Fruit fly (Drosophila melanogaster): ENCODE results near the gene CG33986.

Gene CG33986

DNA sequence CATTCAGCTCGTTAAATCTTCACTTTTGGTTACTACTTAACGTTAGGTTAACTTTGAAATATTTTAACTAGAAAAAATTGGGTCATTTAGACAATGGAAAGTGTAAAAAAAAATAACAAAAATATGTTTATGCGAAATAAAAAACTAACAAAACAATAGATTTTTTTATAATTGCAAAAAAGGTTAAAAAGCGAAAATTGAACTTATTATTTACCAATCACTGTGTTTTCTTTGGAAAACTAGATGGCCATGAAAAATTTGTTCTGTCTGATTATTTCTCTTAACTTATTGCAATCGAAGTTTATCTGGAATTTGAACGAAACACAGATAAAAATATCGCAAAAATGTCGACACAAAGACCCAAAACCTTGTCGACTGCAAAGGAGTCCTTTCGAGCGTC is 27.2 kb downstream of the CG33986 start, which contains the start of gene CG7276:
TSS of gene CG7276 (plus strand) at position 301 of the 400 bp plus-strand sequence.
- TF ChIP-seq Sox14 (GFP tag; optimal IDR thresholded peaks at IDR 0.05) (no peak), CG6792 (GFP tag; optimal IDR thresholded peaks at IDR 0.05) (no peak), Hr39 (GFP tag; optimal IDR thresholded peaks at IDR 0.05) (no peak), salr (GFP tag; optimal IDR thresholded peaks at IDR 0.05) (no peak), Eip75B (GFP tag; optimal IDR thresholded peaks at IDR 0.05) (no peak), CG8119 (GFP tag; IDR thresholded peaks at IDR 0.05) (no peak), Smox (GFP tag; optimal IDR thresholded peaks at IDR 0.05) (no peak), fkh (GFP tag; optimal IDR thresholded peaks at IDR 0.05) (no peak), svp (GFP tag) (no peak), acj6 (GFP tag; optimal IDR thresholded peaks at IDR 0.05) (no peak), eg (GFP tag; IDR thresholded peaks at IDR 0.05) (no peak), CG10669 (GFP tag; optimal IDR thresholded peaks at IDR 0.05) (no peak), CG15336 (GFP tag; IDR thresholded peaks at IDR 0.05) (no peak), Hr38 (GFP tag; optimal IDR thresholded peaks at IDR 0.05) (no peak), CG11762 (GFP tag; optimal IDR thresholded peaks at IDR 0.05; ENCODE audit: insufficient read depth) (no peak)

DNA sequence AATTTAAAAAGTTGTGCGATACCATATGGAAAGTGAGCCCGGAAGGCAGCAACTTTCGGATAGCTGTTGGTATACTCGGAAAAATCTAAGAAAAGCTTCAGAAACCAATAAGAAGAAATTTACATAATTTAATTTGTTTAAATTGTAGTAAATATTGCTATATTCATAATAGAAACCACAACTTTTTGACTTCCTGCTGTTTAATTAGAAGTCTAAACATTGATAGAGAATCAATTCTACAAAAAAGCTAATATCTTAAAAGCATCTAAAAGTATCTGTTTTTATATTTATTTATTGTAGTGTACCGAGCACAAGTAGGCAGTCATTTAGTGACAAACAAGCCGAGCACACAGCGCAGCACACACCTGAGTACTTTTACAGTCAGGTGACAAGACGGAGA is 28.8 kb downstream of the CG33986 start, which contains the start of gene CG13455:
TSS of gene CG13455 (plus strand) at position 301 of the 400 bp plus-strand sequence.
- TF ChIP-seq Smox (GFP tag; optimal IDR thresholded peaks at IDR 0.05) (no peak), vri (GFP tag; optimal IDR thresholded peaks at IDR 0.05) (no peak), ss (GFP tag; optimal IDR thresholded peaks at IDR 0.05) (no peak), svp (GFP tag) (no peak), Blimp-1 (GFP tag; optimal IDR thresholded peaks at IDR 0.05) (no peak), Lpt (GFP tag; optimal IDR thresholded peaks at IDR 0.05) (no peak), Sox102F (GFP tag; optimal IDR thresholded peaks at IDR 0.05) (no peak), fkh (GFP tag; optimal IDR thresholded peaks at IDR 0.05) (no peak), CG8632 (GFP tag; optimal IDR thresholded peaks at IDR 0.05) (no peak), CG4318 (GFP tag; optimal IDR thresholded peaks at IDR 0.05) (no peak), CG15336 (GFP tag; IDR thresholded peaks at IDR 0.05) (no peak), Sox14 (GFP tag; optimal IDR thresholded peaks at IDR 0.05) (no peak), CG11762 (GFP tag; optimal IDR thresholded peaks at IDR 0.05; ENCODE audit: insufficient read depth) (no peak), CG34406 (GFP tag; optimal IDR thresholded peaks at IDR 0.05) (no peak), Eip93F (GFP tag; optimal IDR thresholded peaks at IDR 0.05) (no peak), Hr39 (GFP tag; optimal IDR thresholded peaks at IDR 0.05) (no peak), CG10669 (GFP tag; optimal IDR thresholded peaks at IDR 0.05) (no peak)

DNA sequence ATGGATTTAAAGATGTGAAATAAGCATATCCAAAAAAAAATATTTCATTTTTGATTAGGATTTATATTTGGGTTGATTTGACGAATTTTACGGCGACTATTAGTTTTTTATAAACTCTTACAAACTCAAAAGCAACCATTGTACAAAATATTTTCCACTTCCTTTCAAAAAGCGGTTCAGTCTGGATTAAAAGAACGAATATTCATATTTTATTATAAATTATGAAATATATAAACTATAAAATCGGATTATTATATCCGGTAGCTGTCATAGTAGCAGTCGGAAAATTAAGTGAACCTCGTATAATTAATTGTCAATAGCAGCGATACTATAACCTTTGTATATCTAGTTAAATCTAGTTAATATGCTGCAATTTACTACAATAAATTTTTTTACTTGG is 29.6 kb downstream of the CG33986 start, which contains the start of gene CG12355:
TSS of gene CG12355 (minus strand) at position 101 of the 400 bp plus-strand sequence.
- TF ChIP-seq Smox (GFP tag; optimal IDR thresholded peaks at IDR 0.05) (no peak), Ets21C (GFP tag; optimal IDR thresholded peaks at IDR 0.05) (no peak), Sox14 (GFP tag; optimal IDR thresholded peaks at IDR 0.05) (no peak)

DNA sequence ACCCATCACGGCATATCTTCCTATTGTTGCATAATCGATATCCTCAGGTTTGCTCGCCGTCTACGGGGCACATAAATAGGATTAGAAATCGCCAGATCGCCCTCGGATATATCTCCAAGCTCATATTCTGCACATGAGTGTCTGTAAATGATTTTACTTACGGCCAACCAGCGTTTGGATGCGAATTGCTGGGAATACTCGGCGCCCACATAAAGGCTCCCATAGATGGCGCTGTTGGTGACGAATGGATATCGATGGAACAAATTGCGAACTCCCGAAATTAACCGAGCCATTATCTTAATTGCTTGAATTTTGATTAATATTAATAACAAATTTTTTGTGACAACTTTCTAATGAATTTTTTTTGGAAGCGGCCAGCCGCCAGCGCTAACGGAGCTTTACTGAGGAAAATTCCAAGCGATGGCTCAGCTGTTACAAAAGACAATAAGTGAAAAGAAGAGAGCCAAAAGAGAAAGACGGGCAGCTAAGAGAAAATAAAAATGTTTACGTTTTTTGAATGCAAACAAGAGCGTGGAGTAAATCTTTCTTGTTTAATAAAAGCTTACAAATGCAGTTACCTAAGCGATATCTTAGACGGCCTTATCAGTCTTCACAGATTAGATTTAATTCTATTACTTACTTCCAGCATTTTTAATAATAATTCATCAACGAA is 30.3 kb downstream of the CG33986 start:
- no peak for TF ChIP-seq lz (GFP tag; optimal IDR thresholded peaks at IDR 0.05)
- TF ChIP-seq fkh (GFP tag; optimal IDR thresholded peaks at IDR 0.05), result peak; percentile 6
- peak; percentile 13 for TF ChIP-seq vri (GFP tag; optimal IDR thresholded peaks at IDR 0.05)
- peak; percentile 25 for TF ChIP-seq Eip78C (GFP tag)

DNA sequence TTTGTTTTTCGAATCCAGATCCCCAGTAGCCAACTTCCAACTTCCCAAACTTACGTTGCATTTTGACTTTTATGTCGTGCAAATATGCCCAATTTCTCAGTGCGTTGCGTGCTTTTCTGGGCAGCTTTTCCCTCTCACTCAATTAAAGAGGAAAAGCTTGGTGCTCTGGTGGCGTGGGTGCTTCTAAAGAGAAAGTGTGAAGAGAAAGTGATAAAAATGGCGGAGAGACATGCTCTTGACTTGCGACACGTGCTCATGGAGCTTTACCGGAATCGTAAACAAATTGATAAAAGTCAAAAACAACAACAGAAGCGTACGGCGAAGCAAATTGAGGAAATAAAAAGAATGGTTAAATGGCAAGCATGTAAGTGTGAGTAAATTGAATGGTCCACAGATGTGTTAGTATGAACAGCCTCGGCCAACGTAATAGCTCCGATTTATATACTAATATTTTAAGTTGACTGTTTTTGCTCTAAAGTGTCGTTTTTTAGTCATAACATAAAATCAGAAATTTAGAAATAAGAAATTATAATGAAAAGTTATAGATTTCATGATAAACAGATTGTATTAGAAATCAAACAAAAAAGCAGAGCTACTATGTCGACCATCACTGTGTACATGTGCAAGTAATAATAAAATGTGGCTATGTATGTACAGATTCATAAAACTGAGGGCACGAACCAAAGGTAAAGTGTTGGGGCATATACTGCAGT is 31.0 kb downstream of the CG33986 start:
- TF ChIP-seq spab (GFP tag; optimal IDR thresholded peaks at IDR 0.05) (no peak), Hr39 (GFP tag; optimal IDR thresholded peaks at IDR 0.05) (no peak), CG7368 (GFP tag; optimal IDR thresholded peaks at IDR 0.05) (no peak), CG3032 (tag; optimal IDR thresholded peaks at IDR 0.05) (no peak), fkh (GFP tag; optimal IDR thresholded peaks at IDR 0.05) (peak; percentile 14), CG6854 (GFP tag; optimal IDR thresholded peaks at IDR 0.05) (no peak), CG32006 (GFP tag; optimal IDR thresholded peaks at IDR 0.05) (peak; percentile 9), fd85E (GFP tag; optimal IDR thresholded peaks at IDR 0.05) (no peak), dsx (GFP tag; optimal IDR thresholded peaks at IDR 0.05; ENCODE audit: poor library complexity, severe bottlenecking) (no peak), Hr4 (GFP tag; optimal IDR thresholded peaks at IDR 0.05) (no peak), Hr38 (GFP tag; optimal IDR thresholded peaks at IDR 0.05) (no peak), Smox (GFP tag; optimal IDR thresholded peaks at IDR 0.05) (no peak), Blimp-1 (GFP tag; optimal IDR thresholded peaks at IDR 0.05) (no peak), topi (GFP tag; optimal IDR thresholded peaks at IDR 0.05) (no peak), esn (GFP tag; optimal IDR thresholded peaks at IDR 0.05) (no peak), ss (GFP tag; optimal IDR thresholded peaks at IDR 0.05) (no peak)

Data from whole organism, prepupa.